Fruit fly (Drosophila melanogaster) whole organism, embryonic: ENCODE data around the gene geko.

Source experiments
- ATbp ChIP-seq: fragments of 200-800 bp; sonication (Bioruptor generic); optimal IDR thresholded peaks from 2 replicates; lab custom pipeline; 2017; ENCODE audit warnings: missing biosample characterization, mild to moderate bottlenecking, missing genetic modification characterization, missing genetic modification reagents
- CG12219 ChIP-seq: fragments of 200-800 bp; sonication (Bioruptor generic); optimal IDR thresholded peaks from 3 replicates; lab custom pipeline; 2018; ENCODE audit warnings: missing biosample characterization, mild to moderate bottlenecking, missing genetic modification characterization
- CG12769 ChIP-seq: fragments of 200-800 bp; sonication (Bioruptor generic); optimal IDR thresholded peaks from 2 replicates; lab custom pipeline; 2019; ENCODE audit warnings: missing biosample characterization, mild to moderate bottlenecking, missing genetic modification characterization, moderate library complexity
- CG13296 ChIP-seq: fragments of 200-800 bp; sonication (Bioruptor generic); optimal IDR thresholded peaks from 3 replicates; lab custom pipeline; 2018; ENCODE audit warnings: missing biosample characterization, mild to moderate bottlenecking, missing genetic modification characterization
- CG14441 ChIP-seq: fragments of 200-800 bp; sonication (Bioruptor generic); IDR thresholded peaks from 2 replicates; pipeline ENCODE4 v1.3.6; 2022; ENCODE audit warnings: missing biosample characterization, missing genetic modification characterization
- CG14667 ChIP-seq: fragments of 200-800 bp; sonication (Bioruptor generic); IDR thresholded peaks from 2 replicates; pipeline ENCODE4 v1.3.6; 2022; ENCODE audit warnings: missing biosample characterization, missing genetic modification characterization
- CG16779 ChIP-seq: fragments of 200-800 bp; sonication (Bioruptor generic); IDR thresholded peaks from 2 replicates; pipeline ENCODE4 v1.3.6; 2022; ENCODE audit warnings: missing biosample characterization, missing genetic modification characterization
- CG16815 ChIP-seq: fragments of 200-800 bp; sonication (Bioruptor generic); optimal IDR thresholded peaks from 3 replicates; lab custom pipeline; 2017; ENCODE audit warnings: missing biosample characterization, mild to moderate bottlenecking, missing genetic modification characterization
- CG17359 ChIP-seq: fragments of 200-800 bp; sonication (Bioruptor generic); optimal IDR thresholded peaks from 3 replicates; lab custom pipeline; 2018; ENCODE audit warnings: missing biosample characterization, mild to moderate bottlenecking, missing genetic modification characterization, moderate library complexity
- CG17912 ChIP-seq: fragments of 200-800 bp; sonication (Bioruptor generic); optimal IDR thresholded peaks from 2 replicates; lab custom pipeline; 2018; ENCODE audit warnings: missing biosample characterization, mild to moderate bottlenecking, missing genetic modification characterization
- CG18599 ChIP-seq: fragments of 200-800 bp; sonication (Bioruptor generic); optimal IDR thresholded peaks from 3 replicates; lab custom pipeline; 2017; ENCODE audit warnings: missing biosample characterization, missing genetic modification characterization, mild to moderate bottlenecking, moderate library complexity, missing genetic modification reagents
- CG18619 ChIP-seq: fragments of 200-800 bp; sonication (Bioruptor generic); optimal IDR thresholded peaks from 3 replicates; lab custom pipeline; 2017; ENCODE audit warnings: missing biosample characterization, mild to moderate bottlenecking, missing genetic modification characterization
- CG2875 ChIP-seq: fragments of 200-800 bp; sonication (Bioruptor generic); optimal IDR thresholded peaks from 2 replicates; lab custom pipeline; 2017; ENCODE audit warnings: missing biosample characterization, mild to moderate bottlenecking, missing genetic modification characterization, missing genetic modification reagents
- CG2889 ChIP-seq: fragments of 200-800 bp; sonication (Bioruptor generic); IDR thresholded peaks from 3 replicates; pipeline ENCODE4 v1.3.6; 2022; ENCODE audit warnings: missing biosample characterization, missing genetic modification characterization
- CG3163 ChIP-seq: fragments of 200-800 bp; sonication (Bioruptor generic); optimal IDR thresholded peaks from 3 replicates; lab custom pipeline; 2016; ENCODE audit warnings: missing biosample characterization, missing genetic modification characterization
- CG32772 ChIP-seq: fragments of 200-800 bp; sonication (Bioruptor generic); IDR thresholded peaks from 2 replicates; pipeline ENCODE4 v1.3.6; 2022; ENCODE audit warnings: missing biosample characterization, missing genetic modification characterization
- CG3281 ChIP-seq: fragments of 200-800 bp; sonication (Bioruptor generic); optimal IDR thresholded peaks from 3 replicates; lab custom pipeline; 2017; ENCODE audit warnings: missing biosample characterization, mild to moderate bottlenecking, missing genetic modification characterization
- CG3407 ChIP-seq: fragments of 200-800 bp; sonication (Bioruptor generic); optimal IDR thresholded peaks from 2 replicates; lab custom pipeline; 2018; ENCODE audit warnings: missing biosample characterization, mild to moderate bottlenecking, missing genetic modification characterization
- CG3838 ChIP-seq: fragments of 200-800 bp; sonication (Bioruptor generic); optimal IDR thresholded peaks from 3 replicates; lab custom pipeline; 2016; ENCODE audit warnings: missing biosample characterization, missing genetic modification characterization
- CG43689 ChIP-seq: fragments of 200-800 bp; sonication (Bioruptor generic); IDR thresholded peaks from 2 replicates; pipeline ENCODE4 v1.3.6; 2022; ENCODE audit warnings: missing biosample characterization, missing genetic modification characterization
- CG7987 ChIP-seq: fragments of 200-800 bp; sonication (Bioruptor generic); optimal IDR thresholded peaks from 2 replicates; lab custom pipeline; 2018; ENCODE audit warnings: missing biosample characterization, mild to moderate bottlenecking, missing genetic modification characterization, moderate library complexity
- CG9609 ChIP-seq: fragments of 200-800 bp; sonication (Bioruptor generic); optimal IDR thresholded peaks from 3 replicates; lab custom pipeline; 2016; ENCODE audit warnings: missing biosample characterization, missing genetic modification characterization
- CG9817 ChIP-seq: fragments of 200-800 bp; sonication (Bioruptor generic); optimal IDR thresholded peaks from 2 replicates; lab custom pipeline; 2018; ENCODE audit warnings: missing biosample characterization, mild to moderate bottlenecking, missing genetic modification characterization, moderate library complexity
- Dek ChIP-seq: fragments of 200-800 bp; sonication (Bioruptor generic); optimal IDR thresholded peaks from 3 replicates; lab custom pipeline; 2019; ENCODE audit warnings: missing biosample characterization, mild to moderate bottlenecking, missing genetic modification characterization, moderate library complexity
- Eip74EF ChIP-seq, 2 experiments: fragments of 200-800 bp in 1 of 2; fragments of >200 bp in 1 of 2; sonication (Bioruptor generic) in 1 of 2; optimal IDR thresholded peaks; 2 replicates each; lab custom pipeline; 2017 to 2019; ENCODE audit warnings: missing biosample characterization in 2 of 2, missing genetic modification characterization in 2 of 2, mild to moderate bottlenecking in 1 of 2, moderate library complexity in 1 of 2
- HLH3B ChIP-seq: fragments of 200-800 bp; sonication (Bioruptor generic); IDR thresholded peaks from 2 replicates; pipeline ENCODE4 v1.3.6; 2022; ENCODE audit warnings: missing biosample characterization, missing genetic modification characterization
- Hey ChIP-seq: fragments of 200-800 bp; sonication (Bioruptor generic); optimal IDR thresholded peaks from 3 replicates; lab custom pipeline; 2018; ENCODE audit warnings: missing biosample characterization, mild to moderate bottlenecking, missing genetic modification characterization
- Lhr ChIP-seq: fragments of 200-800 bp; sonication (Bioruptor generic); optimal IDR thresholded peaks from 3 replicates; lab custom pipeline; 2017; ENCODE audit warnings: mild to moderate bottlenecking, missing biosample characterization, missing genetic modification reagents, missing genetic modification characterization
- Meics ChIP-seq: fragments of 200-800 bp; sonication (Bioruptor generic); optimal IDR thresholded peaks from 2 replicates; lab custom pipeline; 2017; ENCODE audit warnings: missing biosample characterization, mild to moderate bottlenecking, missing genetic modification characterization
- Neu2 ChIP-seq: fragments of 200-800 bp; sonication (Bioruptor generic); optimal IDR thresholded peaks from 3 replicates; lab custom pipeline; 2016; ENCODE audit warnings: missing biosample characterization, missing genetic modification characterization, borderline replicate concordance
- NfI ChIP-seq: fragments of 200-800 bp; sonication (Bioruptor generic); optimal IDR thresholded peaks from 3 replicates; lab custom pipeline; 2018; ENCODE audit warnings: missing biosample characterization, mild to moderate bottlenecking, missing genetic modification characterization, moderate library complexity
- Ptx1 ChIP-seq: fragments of 200-800 bp; sonication (Bioruptor generic); IDR thresholded peaks from 2 replicates; pipeline ENCODE4 v1.3.6; 2022; ENCODE audit warnings: missing biosample characterization, missing genetic modification characterization
- YL-1 ChIP-seq: fragments of 200-800 bp; sonication (Bioruptor generic); optimal IDR thresholded peaks from 3 replicates; lab custom pipeline; 2017; ENCODE audit warnings: missing biosample characterization, mild to moderate bottlenecking, missing genetic modification characterization
- ara ChIP-seq: fragments of 200-800 bp; sonication (Bioruptor generic); IDR thresholded peaks from 2 replicates; pipeline ENCODE4 v1.3.6; 2022; ENCODE audit warnings: missing biosample characterization, missing genetic modification characterization
- cwo ChIP-seq: fragments of 200-800 bp; sonication (Bioruptor generic); optimal IDR thresholded peaks from 3 replicates; lab custom pipeline; 2017; ENCODE audit warnings: missing biosample characterization, missing genetic modification characterization, mild to moderate bottlenecking, moderate library complexity, missing genetic modification reagents
- gcm2 ChIP-seq: fragments of 200-800 bp; sonication (Bioruptor generic); optimal IDR thresholded peaks from 2 replicates; lab custom pipeline; 2016; ENCODE audit warnings: missing biosample characterization, missing genetic modification characterization
- her ChIP-seq: fragments of 200-800 bp; sonication (Bioruptor generic); optimal IDR thresholded peaks from 2 replicates; lab custom pipeline; 2016; ENCODE audit warnings: missing biosample characterization, missing genetic modification characterization
- lilli ChIP-seq: fragments of 200-800 bp; sonication (Bioruptor generic); optimal IDR thresholded peaks from 3 replicates; lab custom pipeline; 2016; ENCODE audit warnings: missing biosample characterization, missing genetic modification characterization
- mirr ChIP-seq: fragments of 200-800 bp; sonication (Bioruptor generic); optimal IDR thresholded peaks from 3 replicates; lab custom pipeline; 2018; ENCODE audit warnings: missing biosample characterization, mild to moderate bottlenecking, missing genetic modification characterization
- nom ChIP-seq: fragments of 200-800 bp; sonication (Bioruptor generic); optimal IDR thresholded peaks from 2 replicates; lab custom pipeline; 2017; ENCODE audit warnings: missing biosample characterization, missing genetic modification characterization, mild to moderate bottlenecking, moderate library complexity, missing genetic modification reagents
- pnt ChIP-seq: fragments of 200-800 bp; sonication (Bioruptor generic); optimal IDR thresholded peaks from 3 replicates; lab custom pipeline; 2016; ENCODE audit warnings: missing biosample characterization, missing genetic modification characterization
- pros ChIP-seq: fragments of 200-800 bp; sonication (Bioruptor generic); optimal IDR thresholded peaks from 3 replicates; lab custom pipeline; 2019; ENCODE audit warnings: missing biosample characterization, mild to moderate bottlenecking, missing genetic modification characterization, moderate library complexity
- pum ChIP-seq: fragments of 200-800 bp; sonication (Bioruptor generic); optimal IDR thresholded peaks from 2 replicates; lab custom pipeline; 2016; ENCODE audit warnings: missing biosample characterization, missing genetic modification characterization
- rib ChIP-seq: fragments of 200-800 bp; sonication (Bioruptor generic); IDR thresholded peaks from 2 replicates; pipeline ENCODE4 v1.3.6; 2022; ENCODE audit warnings: missing biosample characterization, missing genetic modification characterization
- sug ChIP-seq: fragments of 200-800 bp; optimal IDR thresholded peaks from 2 replicates; lab custom pipeline; 2019; ENCODE audit warnings: missing biosample characterization, mild to moderate bottlenecking, missing genetic modification characterization, moderate library complexity
- tll ChIP-seq, 2 experiments: fragments of 200-800 bp in 1 of 2; fragments of >200 bp in 1 of 2; sonication (Bioruptor generic) in 1 of 2; optimal IDR thresholded peaks; 2 replicates each; lab custom pipeline; 2017 to 2019; ENCODE audit warnings: missing biosample characterization in 2 of 2, missing genetic modification characterization in 2 of 2, mild to moderate bottlenecking in 1 of 2, moderate library complexity in 1 of 2
- tup ChIP-seq: fragments of 200-800 bp; sonication (Bioruptor generic); optimal IDR thresholded peaks from 2 replicates; lab custom pipeline; 2016; ENCODE audit warnings: missing biosample characterization, mild to moderate bottlenecking, missing genetic modification characterization, moderate library complexity
- unpg ChIP-seq: fragments of 200-800 bp; sonication (Bioruptor generic); optimal IDR thresholded peaks from 3 replicates; lab custom pipeline; 2018; ENCODE audit warnings: missing biosample characterization, mild to moderate bottlenecking, missing genetic modification characterization, moderate library complexity
- vvl ChIP-seq: fragments of 200-800 bp; sonication (Bioruptor generic); IDR thresholded peaks from 2 replicates; pipeline ENCODE4 v1.3.6; 2022; ENCODE audit warnings: missing biosample characterization, missing genetic modification characterization

geko gene

dm6 chr3L:18148418-18148973, 9.3 kb downstream of the geko start, which contains the start of gene CG7330 (continued):
- peak; percentile 82 for TF ChIP-seq lilli
- TF ChIP-seq CG7987 (GFP tag; lab: Kevin White, UChicago) = peak; percentile 63
- TF ChIP-seq unpg = peak; percentile 92
- TF ChIP-seq CG16779 (GFP tag; lab: Robert Waterston, UW) = no peak
- peak; percentile 66 for TF ChIP-seq nom (GFP tag; lab: Kevin White, UChicago)
- TF ChIP-seq CG13296 (GFP tag; lab: Kevin White, UChicago) = peak; percentile 96
- no peak for TF ChIP-seq CG17912
- TF ChIP-seq CG2889 (GFP tag; lab: Robert Waterston, UW) = peak; percentile 76; the same call in 2 of the 3 replicates
- peak; percentile 19 for TF ChIP-seq pnt (GFP tag; lab: Kevin White, UChicago)
- peak; percentile 70 for TF ChIP-seq CG16815
- peak; percentile 80 for TF ChIP-seq CG14667 (GFP tag; lab: Robert Waterston, UW)
- TF ChIP-seq CG2875 (GFP tag; lab: Kevin White, UChicago) = peak; percentile 87
- peak; percentile 86 for TF ChIP-seq CG12219
- no peak; the same call in 1 of the 2 replicates for TF ChIP-seq rib (GFP tag; lab: Robert Waterston, UW)
- TF ChIP-seq NfI (GFP tag; lab: Kevin White, UChicago) = peak; percentile 86
- TF ChIP-seq cwo (GFP tag; lab: Kevin White, UChicago) = peak; percentile 92
- TF ChIP-seq CG3163 (GFP tag; lab: Kevin White, UChicago) = no peak
- TF ChIP-seq CG32772 (GFP tag; lab: Robert Waterston, UW) = peak; percentile 84
- peak; percentile 91 for TF ChIP-seq CG18619 (GFP tag; lab: Kevin White, UChicago)
- TF ChIP-seq Neu2 (GFP tag; lab: Kevin White, UChicago) = no peak
- TF ChIP-seq Ptx1 (GFP tag; lab: Robert Waterston, UW) = peak; percentile 94
- peak; percentile 43 for TF ChIP-seq mirr (GFP tag; lab: Kevin White, UChicago)
- peak; percentile 88 for TF ChIP-seq sug (tag; lab: Kevin White, UChicago)
- peak; percentile 90 for TF ChIP-seq CG9817 (tag; lab: Kevin White, UChicago)
- TF ChIP-seq CG17359 (tag; lab: Kevin White, UChicago) = peak; percentile 95
- peak; percentile 30 for TF ChIP-seq Hey (tag; lab: Kevin White, UChicago)
- peak; percentile 29 for TF ChIP-seq gcm2
- TF ChIP-seq CG3281 = peak; percentile 94
- TF ChIP-seq Dek = peak; percentile 91
- TF ChIP-seq CG14441 = peak; percentile 85
- TF ChIP-seq CG9609 (GFP tag; lab: Kevin White, UChicago) = peak; percentile 23
- TF ChIP-seq pum = no peak
- TF ChIP-seq tll (GFP tag; optimal IDR thresholded peaks at IDR 0.05; lab: Kevin White, UChicago) = no peak
- peak; percentile 94 for TF ChIP-seq CG18599 (GFP tag; lab: Kevin White, UChicago)
- TF ChIP-seq tup (GFP tag; lab: Kevin White, UChicago) = peak; percentile 41
- peak; percentile 82 for TF ChIP-seq CG43689 (GFP tag; lab: Robert Waterston, UW)
- TF ChIP-seq CG3407 (GFP tag; lab: Kevin White, UChicago) = peak; percentile 83
- peak; percentile 75 for TF ChIP-seq CG12769 (tag; lab: Kevin White, UChicago)
- TF ChIP-seq Lhr (GFP tag; lab: Kevin White, UChicago) = peak; percentile 55
- TF ChIP-seq Eip74EF (GFP tag; optimal IDR thresholded peaks at IDR 0.05; lab: Kevin White, UChicago) = peak in 1 of 2 experiments; percentile 95
- peak; percentile 56 for TF ChIP-seq YL-1
- no peak for TF ChIP-seq CG3838 (GFP tag; lab: Kevin White, UChicago)
- TF ChIP-seq vvl (GFP tag; lab: Robert Waterston, UW) = peak; percentile 83
- TF ChIP-seq pros (GFP tag; lab: Kevin White, UChicago) = no peak
- peak; percentile 93 for TF ChIP-seq Meics (GFP tag; lab: Kevin White, UChicago)
- TF ChIP-seq HLH3B (GFP tag; lab: Robert Waterston, UW) = peak; percentile 88
- no peak for TF ChIP-seq her (GFP tag; lab: Kevin White, UChicago)
- TF ChIP-seq ATbp (GFP tag; lab: Kevin White, UChicago) = peak; percentile 93
- TF ChIP-seq ara (GFP tag; lab: Robert Waterston, UW) = peak; percentile 60; the same call in 1 of the 2 replicates
